Worm (Caenorhabditis elegans): ENCODE data around the gene str-188.

The str-188 gene

DNA sequence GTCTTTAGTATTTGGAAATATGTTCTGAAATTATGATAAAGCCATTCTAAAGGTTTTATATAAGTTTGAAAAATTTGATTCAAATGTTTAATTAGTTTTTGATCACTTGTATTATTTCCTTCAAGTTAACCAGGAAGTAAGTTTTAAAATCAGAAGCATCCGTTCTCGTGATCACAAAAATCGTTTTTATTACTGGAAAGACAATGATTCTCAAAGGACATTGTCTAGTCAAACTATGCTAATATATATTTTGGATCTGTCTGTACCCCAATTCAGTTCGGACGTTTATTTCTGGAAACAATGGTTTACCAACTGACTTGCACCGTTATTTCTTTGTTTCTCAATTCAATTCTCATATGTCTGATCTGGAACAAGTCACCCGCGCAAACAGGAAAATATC lies at the start of gene str-188:
str-188 (plus strand) TSS at position 301 of the 400 bp plus-strand sequence.
- TF ChIP-seq T23F11.4 (GFP tag; optimal IDR thresholded peaks at IDR 0.05), result no peak
- no peak for TF ChIP-seq ceh-19 (GFP tag; optimal IDR thresholded peaks at IDR 0.05)
- TF ChIP-seq mec-3 (tag; optimal IDR thresholded peaks at IDR 0.05; ENCODE audit: borderline replicate concordance), result no peak
- TF ChIP-seq ceh-22 (tag; optimal IDR thresholded peaks at IDR 0.05), result no peak
- TF ChIP-seq tbx-7 (tag; optimal IDR thresholded peaks at IDR 0.05), result no peak
- TF ChIP-seq hlh-6 (tag; optimal IDR thresholded peaks at IDR 0.05), result no peak
- no peak for TF ChIP-seq hlh-13 (GFP tag; optimal IDR thresholded peaks at IDR 0.05)
- no peak for TF ChIP-seq odd-2 (tag; optimal IDR thresholded peaks at IDR 0.05)
- no peak for TF ChIP-seq ttx-3 (tag; optimal IDR thresholded peaks at IDR 0.05)
- TF ChIP-seq hlh-8 (tag; optimal IDR thresholded peaks at IDR 0.05), result no peak
- TF ChIP-seq syd-9 (tag; optimal IDR thresholded peaks at IDR 0.05), result no peak
- no peak for TF ChIP-seq pax-1 (tag; optimal IDR thresholded peaks at IDR 0.05)
- TF ChIP-seq ama-1 (optimal IDR thresholded peaks at IDR 0.05), result no peak

DNA sequence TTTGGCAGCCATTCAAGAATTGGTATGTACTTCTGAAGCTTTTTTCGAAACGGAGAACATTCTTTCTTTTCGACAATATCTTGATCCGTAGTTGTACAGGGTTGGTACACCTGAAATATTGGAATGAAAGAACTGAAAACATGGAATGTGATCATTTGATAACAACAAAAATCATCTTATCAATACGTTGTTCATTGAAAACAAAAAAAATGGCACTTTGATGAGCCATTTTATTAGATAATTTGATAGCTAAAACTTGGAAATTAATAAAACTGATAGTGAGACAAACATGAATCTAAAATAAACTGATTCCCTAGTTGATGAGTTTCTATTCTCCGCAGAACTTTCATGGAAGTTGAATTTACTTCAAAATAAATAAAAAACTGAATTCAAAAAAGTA lies 44.0 kb upstream of the str-188 start:
- TF ChIP-seq sox-4 (tag; optimal IDR thresholded peaks at IDR 0.05) (no peak), pax-1 (tag; optimal IDR thresholded peaks at IDR 0.05) (no peak), ets-4 (tag; optimal IDR thresholded peaks at IDR 0.05) (no peak), ceh-34 (tag; optimal IDR thresholded peaks at IDR 0.05) (no peak), K02D7.2 (tag; optimal IDR thresholded peaks at IDR 0.05) (no peak), pqm-1 (tag; optimal IDR thresholded peaks at IDR 0.05) (no peak), ceh-48 (tag; optimal IDR thresholded peaks at IDR 0.05) (no peak), fax-1 (tag; optimal IDR thresholded peaks at IDR 0.05) (no peak), ceh-24 (tag; optimal IDR thresholded peaks at IDR 0.05) (no peak), ztf-16 (tag; optimal IDR thresholded peaks at IDR 0.05) (no peak), unc-3 (GFP tag; conservative IDR thresholded peaks at IDR 0.05) (no peak), unc-3 (tag; optimal IDR thresholded peaks at IDR 0.05) (no peak), lim-6 (tag; optimal IDR thresholded peaks at IDR 0.05) (no peak), unc-42 (tag; optimal IDR thresholded peaks at IDR 0.05) (no peak), mec-3 (tag; optimal IDR thresholded peaks at IDR 0.05; ENCODE audit: borderline replicate concordance) (no peak), ceh-18 (tag; optimal IDR thresholded peaks at IDR 0.05) (no peak), Y22D7AL.16 (tag; optimal IDR thresholded peaks at IDR 0.05) (no peak)

DNA sequence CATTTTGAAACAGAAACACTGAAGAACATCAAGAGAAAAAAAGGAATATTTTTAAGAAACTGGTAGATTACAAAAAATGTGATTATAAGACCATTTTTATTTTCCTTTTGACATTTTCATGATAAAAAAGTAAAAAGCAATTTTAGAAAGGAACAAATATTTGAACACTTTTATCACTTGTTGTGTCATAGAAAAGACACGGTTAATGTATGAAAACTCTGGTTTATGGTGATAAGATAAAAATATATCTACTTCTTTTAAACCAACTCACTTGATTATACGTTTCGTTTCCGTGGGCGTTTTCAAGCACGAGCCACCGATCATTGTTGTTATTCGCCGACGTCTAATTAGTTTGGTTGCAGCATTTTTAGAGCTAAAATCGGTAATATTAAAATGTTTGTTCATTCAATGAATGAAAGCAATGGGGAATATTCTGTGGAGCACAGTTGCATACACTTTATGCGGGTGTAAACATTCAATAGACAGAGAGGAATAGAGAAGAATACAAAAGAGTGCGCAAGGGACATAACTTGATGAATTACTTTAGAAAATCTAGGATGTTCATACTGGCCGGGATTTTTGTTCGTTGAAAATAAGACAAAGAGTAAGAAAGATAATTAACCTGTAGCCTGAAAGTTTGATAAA lies 43.2 kb upstream of the str-188 start, which contains the start of gene sulp-8:
sulp-8 (minus strand) TSS at position 469 of the 645 bp plus-strand sequence.
- TF ChIP-seq unc-55 (GFP tag; optimal IDR thresholded peaks at IDR 0.05), result no peak
- TF ChIP-seq ets-4 (tag; optimal IDR thresholded peaks at IDR 0.05), result no peak
- no peak for TF ChIP-seq fkh-6 (tag; optimal IDR thresholded peaks at IDR 0.05)
- TF ChIP-seq pax-1 (tag; optimal IDR thresholded peaks at IDR 0.05), result no peak
- TF ChIP-seq Y22D7AL.16 (tag; optimal IDR thresholded peaks at IDR 0.05), result no peak

DNA sequence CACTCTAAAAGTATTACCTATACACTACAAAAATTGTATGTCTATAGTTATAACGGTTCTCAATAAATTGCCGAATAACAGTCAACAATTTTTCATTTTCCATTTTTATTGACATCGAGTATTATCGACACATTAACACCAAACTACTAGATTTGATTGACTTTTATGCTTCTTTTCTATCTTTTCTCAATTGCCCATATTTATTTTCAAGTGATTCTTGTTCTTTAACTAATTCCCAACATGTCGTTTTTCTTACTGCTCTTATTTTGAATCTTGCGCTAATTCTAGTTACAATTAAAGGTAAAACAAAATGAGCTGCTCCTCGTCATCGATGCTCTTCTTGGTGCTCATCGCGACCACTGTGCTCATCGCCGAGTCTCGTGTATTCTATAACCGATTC lies 38.5 kb upstream of the str-188 start, which contains the start of gene cthd-1:
cthd-1 (plus strand) TSS at position 301 of the 400 bp plus-strand sequence.
- TF ChIP-seq zip-5 (tag; optimal IDR thresholded peaks at IDR 0.05) (no peak), ceh-30 (tag; optimal IDR thresholded peaks at IDR 0.05) (no peak), pax-1 (tag; optimal IDR thresholded peaks at IDR 0.05) (no peak), odd-2 (tag; optimal IDR thresholded peaks at IDR 0.05) (no peak), ceh-6 (GFP tag; optimal IDR thresholded peaks at IDR 0.05) (no peak), fkh-6 (tag; optimal IDR thresholded peaks at IDR 0.05) (no peak), hlh-8 (tag; optimal IDR thresholded peaks at IDR 0.05) (no peak), nhr-11 (tag; optimal IDR thresholded peaks at IDR 0.05) (no peak), pros-1 (tag; optimal IDR thresholded peaks at IDR 0.05) (no peak), C08G9.2 (tag; optimal IDR thresholded peaks at IDR 0.05) (no peak), gmeb-2 (tag; optimal IDR thresholded peaks at IDR 0.05) (no peak), syd-9 (tag; optimal IDR thresholded peaks at IDR 0.05) (no peak), ceh-45 (GFP tag; IDR thresholded peaks at IDR 0.05) (no peak), pqm-1 (tag; optimal IDR thresholded peaks at IDR 0.05) (no peak), C38D4.7 (GFP tag; optimal IDR thresholded peaks at IDR 0.05) (no peak)

Data from whole organism, late embryonic.